Fruit fly (Drosophila melanogaster) whole organism, embryonic: Measurements from ENCODE around the gene Prp3.
A peak's percentile ranks its signal among the peaks of the same experiment; 100 is the strongest.

Experiments
- Atf-2 ChIP-seq: fragments of 200-800 bp; sonication (Bioruptor generic); optimal IDR thresholded peaks from 2 replicates; lab custom pipeline; 2016; ENCODE audit warnings: missing biosample characterization, missing genetic modification characterization
- CG10565 ChIP-seq: fragments of 200-800 bp; sonication (Bioruptor generic); optimal IDR thresholded peaks from 3 replicates; lab custom pipeline; 2016; ENCODE audit warnings: missing biosample characterization, mild to moderate bottlenecking, missing genetic modification characterization
- CG10959 ChIP-seq: fragments of 200-800 bp; sonication (Bioruptor generic); IDR thresholded peaks from 2 replicates; pipeline ENCODE4 v1.3.6; 2022; ENCODE audit warnings: missing biosample characterization, missing genetic modification characterization
- CG11695 ChIP-seq: fragments of 200-800 bp; sonication (Bioruptor generic); IDR thresholded peaks from 3 replicates; pipeline ENCODE4 v1.3.6; 2022; ENCODE audit warnings: missing biosample characterization, missing genetic modification characterization
- CG14050 ChIP-seq: fragments of 200-800 bp; sonication (Bioruptor generic); IDR thresholded peaks from 3 replicates; pipeline ENCODE4 v1.3.6; 2022; ENCODE audit warnings: missing biosample characterization, missing genetic modification characterization
- CG14710 ChIP-seq: fragments of 200-800 bp; sonication (Bioruptor generic); optimal IDR thresholded peaks from 3 replicates; lab custom pipeline; 2019; ENCODE audit warnings: missing biosample characterization, mild to moderate bottlenecking, missing genetic modification characterization, moderate library complexity
- CG31224 ChIP-seq: fragments of 200-800 bp; sonication (Bioruptor generic); IDR thresholded peaks from 2 replicates; pipeline ENCODE4 v1.3.6; 2022; ENCODE audit warnings: missing biosample characterization, missing genetic modification characterization
- CG3407 ChIP-seq: fragments of 200-800 bp; sonication (Bioruptor generic); optimal IDR thresholded peaks from 2 replicates; lab custom pipeline; 2018; ENCODE audit warnings: missing biosample characterization, mild to moderate bottlenecking, missing genetic modification characterization
- CG6272 ChIP-seq: fragments of 200-800 bp; sonication (Bioruptor generic); IDR thresholded peaks from 2 replicates; pipeline ENCODE4 v1.3.6; 2022; ENCODE audit warnings: missing biosample characterization, missing genetic modification characterization
- CG9932 ChIP-seq: fragments of 200-800 bp; sonication (Bioruptor generic); IDR thresholded peaks from 2 replicates; pipeline ENCODE4 v1.3.6; 2022; ENCODE audit warnings: missing biosample characterization, missing genetic modification characterization
- Camta ChIP-seq: fragments of 200-800 bp; sonication (Bioruptor generic); optimal IDR thresholded peaks from 2 replicates; lab custom pipeline; 2016; ENCODE audit warnings: missing biosample characterization, missing genetic modification characterization
- D ChIP-seq, 2 experiments: fragments of 200-800 bp in 1 of 2; fragments of >200 bp in 1 of 2; sonication (Bioruptor generic) in 1 of 2; optimal IDR thresholded peaks; 2 replicates in 1 of 2; 3 replicates in 1 of 2; lab custom pipeline; 2017; ENCODE audit warnings: mild to moderate bottlenecking in 1 of 2, missing biosample characterization in 1 of 2, missing genetic modification characterization in 1 of 2, missing genetic modification reagents in 1 of 2
- Dek ChIP-seq: fragments of 200-800 bp; sonication (Bioruptor generic); optimal IDR thresholded peaks from 3 replicates; lab custom pipeline; 2019; ENCODE audit warnings: missing biosample characterization, mild to moderate bottlenecking, missing genetic modification characterization, moderate library complexity
- Dp ChIP-seq: fragments of 200-800 bp; sonication (Bioruptor generic); optimal IDR thresholded peaks from 2 replicates; lab custom pipeline; 2018; ENCODE audit warnings: missing biosample characterization, mild to moderate bottlenecking, missing genetic modification characterization, moderate library complexity
- Dref ChIP-seq: fragments of 200-800 bp; sonication (Bioruptor generic); IDR thresholded peaks from 2 replicates; pipeline ENCODE4 v1.3.6; 2022; ENCODE audit warnings: missing biosample characterization, missing genetic modification characterization
- Fer3 ChIP-seq: fragments of 200-800 bp; sonication (Bioruptor generic); optimal IDR thresholded peaks from 2 replicates; lab custom pipeline; 2018; ENCODE audit warnings: missing biosample characterization, mild to moderate bottlenecking, missing genetic modification characterization, moderate library complexity
- Gug ChIP-seq: fragments of 200-800 bp; sonication (Bioruptor generic); IDR thresholded peaks from 4 replicates; pipeline ENCODE4 v1.3.6; 2022; ENCODE audit warnings: missing biosample characterization, missing genetic modification characterization
- Jarid2 ChIP-seq: fragments of 200-800 bp; sonication (Bioruptor generic); optimal IDR thresholded peaks from 3 replicates; lab custom pipeline; 2017; ENCODE audit warnings: mild to moderate bottlenecking, missing biosample characterization, missing genetic modification reagents, missing genetic modification characterization
- Optix ChIP-seq: fragments of 200-800 bp; sonication (Bioruptor generic); IDR thresholded peaks from 3 replicates; pipeline ENCODE4 v1.3.6; 2022; ENCODE audit warnings: missing biosample characterization, missing genetic modification characterization
- Poxn ChIP-seq: fragments of 200-800 bp; sonication (Bioruptor generic); IDR thresholded peaks from 2 replicates; pipeline ENCODE4 v1.3.6; 2022; ENCODE audit warnings: missing biosample characterization, missing genetic modification characterization
- Tbp ChIP-seq: fragments of >200 bp; optimal IDR thresholded peaks from 2 replicates; lab custom pipeline; 2018; ENCODE audit warnings: missing biosample characterization, missing genetic modification characterization
- ara ChIP-seq: fragments of 200-800 bp; sonication (Bioruptor generic); IDR thresholded peaks from 2 replicates; pipeline ENCODE4 v1.3.6; 2022; ENCODE audit warnings: missing biosample characterization, missing genetic modification characterization
- bcd ChIP-seq: fragments of 200-800 bp; sonication (Bioruptor generic); optimal IDR thresholded peaks from 2 replicates; lab custom pipeline; 2017; ENCODE audit warnings: missing biosample characterization, mild to moderate bottlenecking, missing genetic modification characterization
- cad ChIP-seq: fragments of >200 bp; optimal IDR thresholded peaks from 2 replicates; lab custom pipeline; 2017; ENCODE audit warnings: missing biosample characterization, missing genetic modification characterization
- cg ChIP-seq: fragments of 200-800 bp; sonication (Bioruptor generic); optimal IDR thresholded peaks from 3 replicates; lab custom pipeline; 2019; ENCODE audit warnings: missing biosample characterization, mild to moderate bottlenecking, missing genetic modification characterization, moderate library complexity
- chif ChIP-seq, 2 experiments: fragments of 200-800 bp; sonication (Bioruptor generic); optimal IDR thresholded peaks; 3 replicates each; lab custom pipeline; 2016; ENCODE audit warnings: missing biosample characterization in 2 of 2, missing genetic modification characterization in 2 of 2
- chinmo ChIP-seq: fragments of 200-800 bp; sonication (Bioruptor generic); IDR thresholded peaks from 4 replicates; pipeline ENCODE4 v1.3.6; 2022; ENCODE audit warnings: missing biosample characterization, missing genetic modification characterization; ENCODE audit not compliant: partially characterized antibody
- dmrt11E ChIP-seq: fragments of 200-800 bp; sonication (Bioruptor generic); optimal IDR thresholded peaks from 3 replicates; lab custom pipeline; 2018; ENCODE audit warnings: missing biosample characterization, mild to moderate bottlenecking, missing genetic modification characterization, moderate library complexity
- dmrt99B ChIP-seq: fragments of 200-800 bp; sonication (Bioruptor generic); optimal IDR thresholded peaks from 2 replicates; lab custom pipeline; 2018; ENCODE audit warnings: missing biosample characterization, mild to moderate bottlenecking, missing genetic modification characterization, moderate library complexity
- ewg ChIP-seq: fragments of 200-800 bp; sonication (Bioruptor generic); optimal IDR thresholded peaks from 3 replicates; lab custom pipeline; 2017; ENCODE audit warnings: mild to moderate bottlenecking, missing biosample characterization, missing genetic modification reagents, missing genetic modification characterization
- gcm2 ChIP-seq: fragments of 200-800 bp; sonication (Bioruptor generic); optimal IDR thresholded peaks from 2 replicates; lab custom pipeline; 2016; ENCODE audit warnings: missing biosample characterization, missing genetic modification characterization
- gem ChIP-seq: fragments of 200-800 bp; sonication (Bioruptor generic); optimal IDR thresholded peaks from 2 replicates; lab custom pipeline; 2019; ENCODE audit warnings: missing biosample characterization, mild to moderate bottlenecking, missing genetic modification characterization, moderate library complexity
- her ChIP-seq: fragments of 200-800 bp; sonication (Bioruptor generic); optimal IDR thresholded peaks from 2 replicates; lab custom pipeline; 2016; ENCODE audit warnings: missing biosample characterization, missing genetic modification characterization
- ken ChIP-seq: fragments of 200-800 bp; sonication (Bioruptor generic); IDR thresholded peaks from 3 replicates; pipeline ENCODE4 v1.3.6; 2022; ENCODE audit warnings: missing biosample characterization, missing genetic modification characterization
- lola ChIP-seq, 3 experiments: fragments of >200 bp in 2 of 3; fragments of 200-800 bp in 1 of 3; sonication (Bioruptor generic) in 1 of 3; optimal IDR thresholded peaks; 2 replicates each; lab custom pipeline; 2017 to 2019; ENCODE audit warnings: missing biosample characterization in 3 of 3, missing genetic modification characterization in 3 of 3, mild to moderate bottlenecking in 1 of 3, moderate library complexity in 1 of 3
- repo ChIP-seq: fragments of 200-800 bp; sonication (Bioruptor generic); optimal IDR thresholded peaks from 2 replicates; lab custom pipeline; 2016; ENCODE audit warnings: missing biosample characterization, missing genetic modification characterization
- sd ChIP-seq: fragments of 200-800 bp; sonication (Bioruptor generic); optimal IDR thresholded peaks from 3 replicates; lab custom pipeline; 2018; ENCODE audit warnings: missing biosample characterization, mild to moderate bottlenecking, missing genetic modification characterization, moderate library complexity
- sens ChIP-seq: fragments of 200-800 bp; sonication (Bioruptor generic); peaks from one replicate; lab custom pipeline; 2016; ENCODE audit warnings: missing biosample characterization, missing genetic modification characterization
- shn ChIP-seq: fragments of 200-800 bp; sonication (Bioruptor generic); optimal IDR thresholded peaks from 3 replicates; lab custom pipeline; 2016; ENCODE audit warnings: missing biosample characterization, missing genetic modification characterization
- slbo ChIP-seq: fragments of 200-800 bp; sonication (Bioruptor generic); IDR thresholded peaks from 2 replicates; pipeline ENCODE4 v1.3.6; 2022; ENCODE audit warnings: missing biosample characterization, missing genetic modification characterization
- slp2 ChIP-seq: fragments of 200-800 bp; sonication (Bioruptor generic); optimal IDR thresholded peaks from 2 replicates; lab custom pipeline; 2016; ENCODE audit warnings: missing biosample characterization, missing genetic modification characterization
- tgo ChIP-seq: fragments of 200-800 bp; sonication (Bioruptor generic); IDR thresholded peaks from 3 replicates; pipeline ENCODE4 v1.3.6; 2022; ENCODE audit warnings: missing biosample characterization, missing genetic modification characterization
- tna ChIP-seq: fragments of 200-800 bp; sonication (Bioruptor generic); IDR thresholded peaks from 2 replicates; pipeline ENCODE4 v1.3.6; 2022; ENCODE audit warnings: missing biosample characterization, missing genetic modification characterization; ENCODE audit not compliant: partially characterized antibody
- trh ChIP-seq: fragments of 200-800 bp; sonication (Bioruptor generic); optimal IDR thresholded peaks from 2 replicates; lab custom pipeline; 2016; ENCODE audit warnings: missing biosample characterization, missing genetic modification characterization
- vnd ChIP-seq: fragments of 200-800 bp; sonication (Bioruptor generic); IDR thresholded peaks from 3 replicates; pipeline ENCODE4 v1.3.6; 2022; ENCODE audit warnings: missing biosample characterization, missing genetic modification characterization; ENCODE audit not compliant: partially characterized antibody

The Prp3 gene

DNA sequence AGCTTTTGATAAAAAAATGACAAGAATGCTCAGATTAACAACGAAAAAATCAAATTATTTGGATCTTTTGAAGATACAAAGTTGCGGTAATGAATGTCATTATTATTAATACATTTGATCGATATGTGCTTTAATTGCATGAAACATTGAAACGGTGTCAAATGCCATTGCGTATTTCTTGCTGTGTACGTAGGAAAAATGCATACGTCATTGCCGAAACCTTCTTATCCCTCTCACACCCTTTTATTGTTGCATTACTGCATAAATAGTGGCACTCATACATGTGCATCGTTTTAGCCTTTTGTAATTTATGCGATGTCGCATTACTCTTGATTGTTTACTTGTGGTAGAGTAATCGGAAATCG lies 2.4 kb upstream of the Prp3 start (continued):
- TF ChIP-seq ken (GFP tag; lab: Robert Waterston, UW) (no peak), D (optimal IDR thresholded peaks at IDR 0.05; lab: Kevin White, UChicago) (no peak), D (GFP tag; optimal IDR thresholded peaks at IDR 0.05; lab: Kevin White, UChicago) (peak; percentile 18), chinmo (no peak), gem (no peak), trh (GFP tag; lab: Kevin White, UChicago) (no peak), Jarid2 (GFP tag; lab: Kevin White, UChicago) (no peak), tna (GFP tag; lab: Robert Waterston, UW) (0 out of 2 replicates have a peak, but pooled peaks have one; percentile 20), CG10959 (GFP tag; lab: Robert Waterston, UW) (no peak), CG31224 (GFP tag; lab: Robert Waterston, UW) (no peak), CG11695 (GFP tag; lab: Robert Waterston, UW) (0 out of 3 replicates have a peak, but pooled peaks have one; percentile 14), vnd (GFP tag; lab: Robert Waterston, UW) (no peak), slbo (GFP tag; lab: Robert Waterston, UW) (no peak), CG6272 (GFP tag; lab: Robert Waterston, UW) (no peak), dmrt99B (no peak), Camta (GFP tag; lab: Kevin White, UChicago) (no peak), CG3407 (no peak), Gug (GFP tag; lab: Robert Waterston, UW) (no peak), cad (no peak), Dp (GFP tag; lab: Kevin White, UChicago) (no peak), Dek (no peak), sd (tag; lab: Kevin White, UChicago) (no peak), chif (GFP tag; optimal IDR thresholded peaks at IDR 0.05; lab: Kevin White, UChicago) (peak in 1 of 2 experiments; percentile 2), her (GFP tag; lab: Kevin White, UChicago) (no peak), sens (GFP tag; lab: Kevin White, UChicago) (peak; percentile 70), lola (GFP tag; optimal IDR thresholded peaks at IDR 0.05; lab: Kevin White, UChicago) (no peak), CG14710 (no peak), bcd (GFP tag; lab: Kevin White, UChicago) (no peak), Fer3 (tag; lab: Kevin White, UChicago) (no peak), gcm2 (GFP tag; lab: Kevin White, UChicago) (no peak), tgo (no peak), dmrt11E (tag; lab: Kevin White, UChicago) (no peak), CG9932 (GFP tag; lab: Robert Waterston, UW) (no peak), Tbp (GFP tag; lab: Kevin White, UChicago) (no peak), Poxn (no peak), repo (GFP tag; lab: Kevin White, UChicago) (no peak), ara (GFP tag; lab: Robert Waterston, UW) (no peak), cg (GFP tag; lab: Kevin White, UChicago) (no peak), Atf-2 (peak; percentile 7), Dref (GFP tag; lab: Robert Waterston, UW) (no peak), CG14050 (GFP tag; lab: Robert Waterston, UW) (0 out of 3 replicates have a peak, but pooled peaks have one; percentile 2), Optix (no peak), slp2 (GFP tag; lab: Kevin White, UChicago) (no peak), CG10565 (GFP tag; lab: Kevin White, UChicago) (no peak), ewg (GFP tag; lab: Kevin White, UChicago) (no peak), shn (GFP tag; lab: Kevin White, UChicago) (no peak)
